Fruit fly (Drosophila melanogaster) whole organism, pupa: ENCODE measurements around the gene Spn28Dc.

ENCODE experiments used
- CG10348 ChIP-seq: fragments of 200-800 bp; sonication (Bioruptor generic); IDR thresholded peaks from 2 replicates; pipeline ENCODE4 v1.3.6; 2022; ENCODE audit warnings: missing biosample characterization, missing genetic modification characterization
- CG12605 ChIP-seq: fragments of 200-800 bp; sonication (Bioruptor generic); IDR thresholded peaks from 2 replicates; pipeline ENCODE4 v1.3.6; 2022; ENCODE audit warnings: missing biosample characterization, missing genetic modification characterization
- CG13204 ChIP-seq: fragments of 200-800 bp; sonication (Bioruptor generic); optimal IDR thresholded peaks from 2 replicates; lab custom pipeline; 2018; ENCODE audit warnings: missing biosample characterization, mild to moderate bottlenecking, missing genetic modification characterization, moderate library complexity
- CG14655 ChIP-seq: fragments of 200-800 bp; sonication (Bioruptor generic); optimal IDR thresholded peaks from 3 replicates; lab custom pipeline; 2017; ENCODE audit warnings: mild to moderate bottlenecking, missing biosample characterization, missing genetic modification reagents, missing genetic modification characterization
- CG15710 ChIP-seq: fragments of 200-800 bp; sonication (Bioruptor generic); optimal IDR thresholded peaks from 2 replicates; lab custom pipeline; 2018; ENCODE audit warnings: missing biosample characterization, mild to moderate bottlenecking, missing genetic modification characterization, moderate library complexity
- CG17806 ChIP-seq: fragments of 200-800 bp; sonication (Bioruptor generic); optimal IDR thresholded peaks from 2 replicates; lab custom pipeline; 2018; ENCODE audit warnings: missing biosample characterization, mild to moderate bottlenecking, missing genetic modification characterization, moderate library complexity
- CG32121 ChIP-seq: fragments of 200-800 bp; sonication (Bioruptor generic); IDR thresholded peaks from 2 replicates; pipeline ENCODE4 v1.3.6; 2022; ENCODE audit warnings: missing biosample characterization, missing genetic modification characterization
- CG34367 ChIP-seq: fragments of 200-800 bp; sonication (Bioruptor generic); optimal IDR thresholded peaks from 2 replicates; lab custom pipeline; 2018; ENCODE audit warnings: missing biosample characterization, mild to moderate bottlenecking, missing genetic modification characterization
- CG4496 ChIP-seq: fragments of 200-800 bp; sonication (Bioruptor generic); IDR thresholded peaks from 3 replicates; pipeline ENCODE4 v1.3.6; 2022; ENCODE audit warnings: missing biosample characterization, missing genetic modification characterization
- CG8159 ChIP-seq: fragments of 200-800 bp; sonication (Bioruptor generic); optimal IDR thresholded peaks from 3 replicates; lab custom pipeline; 2018; ENCODE audit warnings: missing biosample characterization, mild to moderate bottlenecking, missing genetic modification characterization, moderate library complexity
- CG8301 ChIP-seq: fragments of 200-800 bp; sonication (Bioruptor generic); optimal IDR thresholded peaks from 2 replicates; lab custom pipeline; 2018; ENCODE audit warnings: missing biosample characterization, mild to moderate bottlenecking, missing genetic modification characterization
- CG9948 ChIP-seq: fragments of 200-800 bp; sonication (Bioruptor generic); optimal IDR thresholded peaks from 2 replicates; lab custom pipeline; 2018; ENCODE audit warnings: missing biosample characterization, mild to moderate bottlenecking, missing genetic modification characterization, moderate library complexity
- D1 ChIP-seq: fragments of 200-800 bp; sonication (Bioruptor generic); optimal IDR thresholded peaks from 2 replicates; lab custom pipeline; 2018; ENCODE audit warnings: missing biosample characterization, mild to moderate bottlenecking, missing genetic modification characterization, moderate library complexity
- EcR ChIP-seq: fragments of 200-800 bp; sonication (Bioruptor generic); optimal IDR thresholded peaks from 3 replicates; lab custom pipeline; 2019; ENCODE audit warnings: missing biosample characterization, missing genetic modification characterization, mild to moderate bottlenecking, moderate library complexity, missing genetic modification reagents
- Ets98B ChIP-seq: fragments of 200-800 bp; sonication (Bioruptor generic); IDR thresholded peaks from 2 replicates; pipeline ENCODE4 v1.3.6; 2022; ENCODE audit warnings: missing biosample characterization, missing genetic modification characterization
- Pif1A ChIP-seq: fragments of 200-800 bp; sonication (Bioruptor generic); optimal IDR thresholded peaks from 3 replicates; lab custom pipeline; 2016; ENCODE audit warnings: missing biosample characterization, missing genetic modification characterization
- Pif1B ChIP-seq: fragments of 200-800 bp; sonication (Bioruptor generic); optimal IDR thresholded peaks from 3 replicates; lab custom pipeline; 2016; ENCODE audit warnings: missing biosample characterization, missing genetic modification characterization
- Snoo ChIP-seq: fragments of 200-800 bp; sonication (Bioruptor generic); optimal IDR thresholded peaks from 3 replicates; lab custom pipeline; 2017; ENCODE audit warnings: missing biosample characterization, mild to moderate bottlenecking, missing genetic modification characterization, inconsistent platforms
- fd96Ca ChIP-seq: fragments of 200-800 bp; sonication (Bioruptor generic); IDR thresholded peaks from 3 replicates; pipeline ENCODE4 v1.3.6; 2022; ENCODE audit warnings: missing biosample characterization, missing genetic modification characterization
- gl ChIP-seq: fragments of 200-800 bp; sonication (Bioruptor generic); optimal IDR thresholded peaks from 2 replicates; lab custom pipeline; 2018; ENCODE audit warnings: missing biosample characterization, mild to moderate bottlenecking, missing genetic modification characterization
- rn ChIP-seq: fragments of 200-800 bp; sonication (Bioruptor generic); IDR thresholded peaks from 2 replicates; pipeline ENCODE4 v1.3.6; 2022; ENCODE audit warnings: missing biosample characterization, missing genetic modification characterization

Spn28Dc gene

DNA sequence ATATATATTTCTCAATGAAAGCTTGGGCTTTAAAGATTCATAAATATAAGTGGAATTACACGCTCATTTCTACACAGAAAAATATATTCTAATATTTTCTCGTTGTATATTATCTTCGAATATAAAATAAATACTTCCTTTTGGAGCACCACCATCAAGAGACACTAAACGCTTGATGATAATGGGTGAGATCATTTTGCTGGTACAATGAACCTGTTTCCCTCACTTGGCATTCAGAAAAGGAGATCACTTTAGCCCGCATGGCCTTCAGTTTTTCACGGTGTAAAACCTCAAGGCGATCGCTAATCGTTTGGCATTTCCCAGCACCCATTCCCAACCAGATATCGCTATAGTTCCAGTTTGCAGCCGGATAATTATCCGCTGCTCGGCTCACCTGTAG, 972 bp downstream of the Spn28Dc start:
- TF ChIP-seq Pif1A (GFP tag; lab: Kevin White, UChicago) (peak; percentile 76), CG9948 (tag; lab: Kevin White, UChicago) (peak; percentile 52), CG12605 (peak; percentile 13; the same call in 1 of the 2 replicates), fd96Ca (peak; percentile 57; the same call in 2 of the 3 replicates), CG13204 (GFP tag; lab: Kevin White, UChicago) (no peak), CG10348 (GFP tag; lab: Robert Waterston, UW) (no peak), D1 (peak; percentile 19), CG8159 (tag; lab: Kevin White, UChicago) (peak; percentile 82), CG34367 (peak; percentile 49), CG32121 (GFP tag; lab: Robert Waterston, UW) (0 out of 2 replicates have a peak, but pooled peaks have one; percentile 29), CG17806 (peak; percentile 68), CG4496 (GFP tag; lab: Robert Waterston, UW) (peak; percentile 50; the same call in 2 of the 3 replicates), gl (tag; lab: Kevin White, UChicago) (peak; percentile 52), Pif1B (peak; percentile 47), Ets98B (GFP tag; lab: Robert Waterston, UW) (peak; percentile 52), CG15710 (tag; lab: Kevin White, UChicago) (peak; percentile 70), Snoo (peak; percentile 30), EcR (peak; percentile 65), rn (peak; percentile 18; the same call in 1 of the 2 replicates), CG14655 (GFP tag; lab: Kevin White, UChicago) (peak; percentile 73), CG8301 (peak; percentile 62)

DNA sequence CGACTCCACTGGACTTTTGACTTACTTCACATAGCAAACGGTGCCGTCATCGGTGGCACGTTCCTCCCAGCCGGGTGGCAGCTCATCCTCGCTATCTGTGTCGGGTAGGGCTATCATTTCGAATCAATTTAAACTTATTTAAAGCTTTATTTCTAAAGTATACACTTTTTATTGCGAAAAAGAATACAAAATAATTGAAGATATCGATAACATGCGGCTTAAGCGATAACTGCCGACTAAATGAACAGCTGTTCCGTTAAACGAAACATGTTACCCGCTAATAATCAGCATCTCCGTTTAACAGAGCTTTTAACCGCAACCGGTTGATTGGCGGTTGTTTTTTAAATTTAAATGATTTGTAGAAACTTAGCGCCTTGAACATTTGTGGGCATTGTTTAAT, 2.9 kb downstream of the Spn28Dc start, which contains the start of gene Wwox:
Gene Wwox, minus strand, starts transcription at position 215 of the 400 bp plus-strand sequence.
- no peak for TF ChIP-seq Pif1B
- TF ChIP-seq Ets98B (GFP tag; lab: Robert Waterston, UW) = no peak
- TF ChIP-seq EcR = peak; percentile 21
- TF ChIP-seq, all 21 proteins: peak for 1

DNA sequence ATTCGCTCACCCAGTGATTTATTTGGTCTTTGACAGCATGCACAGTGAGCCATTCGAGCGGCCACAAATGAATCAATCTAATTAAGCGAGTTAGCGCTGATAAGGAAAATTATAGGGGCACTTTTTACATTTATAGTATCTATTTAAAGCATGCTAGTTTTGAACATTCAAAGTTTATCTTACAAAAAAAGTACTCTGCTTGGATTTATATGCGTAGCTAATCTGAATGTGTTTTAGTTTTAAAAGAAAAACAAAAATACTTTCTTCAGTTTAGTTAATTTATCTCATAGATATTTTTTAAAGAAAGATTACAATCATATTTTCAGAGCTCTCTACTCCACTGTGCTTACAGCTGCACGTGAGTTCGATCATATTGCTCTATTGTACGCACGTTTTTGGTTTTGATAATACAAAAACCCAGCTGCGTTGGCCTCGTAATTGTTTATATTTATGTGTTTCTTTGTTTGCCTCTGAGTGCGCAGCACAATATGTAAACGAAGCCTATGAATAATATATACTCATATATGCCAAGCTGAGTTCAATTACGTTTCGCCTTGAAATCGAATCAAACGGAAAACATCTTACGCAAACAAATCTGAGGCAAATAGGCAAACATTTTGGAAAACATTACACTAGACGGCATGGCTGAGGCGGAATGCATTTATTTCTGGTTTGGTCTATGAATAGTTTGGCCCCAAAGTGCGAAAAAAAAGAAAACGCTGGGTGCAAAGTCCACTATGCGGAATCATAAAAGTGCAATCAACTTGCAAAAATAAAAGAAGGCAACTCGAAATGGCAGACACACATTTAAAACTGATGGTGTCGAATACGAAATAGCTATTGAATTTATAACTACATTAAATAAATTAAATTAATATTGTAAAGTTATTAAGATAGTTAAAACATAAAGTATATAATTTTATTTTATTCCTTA, 5.0 kb downstream of the Spn28Dc start:
- TF ChIP-seq rn (peak; percentile 77; the same call in 1 of the 2 replicates), Ets98B (GFP tag; lab: Robert Waterston, UW) (peak; percentile 88), CG10348 (GFP tag; lab: Robert Waterston, UW) (peak; percentile 65; the same call in 1 of the 2 replicates), CG15710 (tag; lab: Kevin White, UChicago) (peak; percentile 83), CG4496 (GFP tag; lab: Robert Waterston, UW) (peak; percentile 84), CG17806 (peak; percentile 87), CG13204 (GFP tag; lab: Kevin White, UChicago) (peak; percentile 46), Pif1B (peak; percentile 85), Snoo (peak; percentile 52), CG32121 (GFP tag; lab: Robert Waterston, UW) (peak; percentile 90), CG9948 (tag; lab: Kevin White, UChicago) (peak; percentile 91), CG14655 (GFP tag; lab: Kevin White, UChicago) (peak; percentile 96), D1 (peak; percentile 75), EcR (peak; percentile 79), Pif1A (GFP tag; lab: Kevin White, UChicago) (peak; percentile 92), CG34367 (peak; percentile 80), gl (tag; lab: Kevin White, UChicago) (peak; percentile 56), CG8301 (peak; percentile 92), fd96Ca (peak; percentile 87), CG8159 (tag; lab: Kevin White, UChicago) (peak; percentile 89), CG12605 (peak; percentile 87)

DNA sequence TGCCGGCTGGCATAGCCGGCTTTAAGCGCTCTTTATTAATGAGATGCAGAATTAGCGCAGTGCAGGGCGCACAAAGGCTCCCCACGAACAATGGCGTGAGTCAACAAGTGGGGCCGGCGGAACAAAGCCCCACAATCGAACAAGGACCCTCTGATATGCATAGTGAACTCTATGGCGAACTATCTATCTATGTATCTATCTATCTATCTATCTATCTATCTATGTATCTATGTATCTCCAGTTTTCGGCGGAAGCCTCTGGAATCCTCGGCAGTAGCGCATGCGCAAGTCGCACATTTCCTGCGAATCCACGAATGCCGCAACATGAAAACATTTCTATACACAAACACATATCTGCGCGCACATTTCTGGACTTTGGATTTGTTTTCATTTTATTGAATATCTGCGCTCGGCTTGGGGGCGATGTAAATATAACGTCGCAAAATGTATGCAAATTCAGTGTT, 6.4 kb downstream of the Spn28Dc start:
- TF ChIP-seq CG13204 (GFP tag; lab: Kevin White, UChicago) (peak; percentile 83), CG12605 (peak; percentile 83), CG14655 (GFP tag; lab: Kevin White, UChicago) (peak; percentile 98), CG32121 (GFP tag; lab: Robert Waterston, UW) (peak; percentile 92), gl (tag; lab: Kevin White, UChicago) (peak; percentile 92), CG15710 (tag; lab: Kevin White, UChicago) (peak; percentile 85), CG4496 (GFP tag; lab: Robert Waterston, UW) (peak; percentile 93), Snoo (peak; percentile 91), Pif1A (GFP tag; lab: Kevin White, UChicago) (peak; percentile 86), CG17806 (peak; percentile 93), Ets98B (GFP tag; lab: Robert Waterston, UW) (peak; percentile 89), CG10348 (GFP tag; lab: Robert Waterston, UW) (peak; percentile 87), CG34367 (peak; percentile 80), CG9948 (tag; lab: Kevin White, UChicago) (peak; percentile 93), fd96Ca (peak; percentile 95), D1 (peak; percentile 80), rn (peak; percentile 78; the same call in 1 of the 2 replicates), Pif1B (peak; percentile 92), EcR (peak; percentile 70), CG8159 (tag; lab: Kevin White, UChicago) (peak; percentile 90), CG8301 (peak; percentile 97)
- TF ChIP-seq, all 21 proteins: peak for 21

DNA sequence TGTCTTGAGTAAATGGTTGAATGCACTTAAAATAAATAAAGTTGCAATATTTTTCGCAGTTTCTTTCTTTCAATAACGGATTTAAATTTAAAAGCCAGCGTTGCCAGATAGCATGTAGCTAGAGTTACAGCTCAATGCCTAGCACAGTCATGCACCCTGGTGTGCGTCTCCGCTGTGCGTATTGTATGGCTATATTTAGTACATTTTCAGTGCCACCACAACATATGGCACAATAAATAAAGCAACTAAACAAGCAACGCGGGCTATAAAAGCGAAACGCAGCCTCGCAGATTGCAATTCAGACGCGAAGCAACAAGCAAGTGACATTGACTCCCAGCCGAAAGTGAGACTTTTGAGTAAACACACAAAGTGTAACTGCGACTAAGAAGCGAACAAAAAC, 8.4 kb downstream of the Spn28Dc start, which contains the start of gene Sirup:
Gene Sirup, plus strand, starts transcription at position 215 of the 400 bp plus-strand sequence.
- TF ChIP-seq CG14655 (GFP tag; lab: Kevin White, UChicago) (no peak), CG13204 (GFP tag; lab: Kevin White, UChicago) (peak; percentile 0), EcR (peak; percentile 36), CG9948 (tag; lab: Kevin White, UChicago) (no peak), rn (no peak), CG10348 (GFP tag; lab: Robert Waterston, UW) (no peak), CG17806 (no peak), CG32121 (GFP tag; lab: Robert Waterston, UW) (peak; percentile 42; the same call in 1 of the 2 replicates), Snoo (peak; percentile 4), Pif1A (GFP tag; lab: Kevin White, UChicago) (peak; percentile 48), CG34367 (peak; percentile 10), fd96Ca (no peak), CG8159 (tag; lab: Kevin White, UChicago) (no peak), CG4496 (GFP tag; lab: Robert Waterston, UW) (0 out of 3 replicates have a peak, but pooled peaks have one; percentile 36), D1 (peak; percentile 59), CG15710 (tag; lab: Kevin White, UChicago) (peak; percentile 11), gl (tag; lab: Kevin White, UChicago) (peak; percentile 9), Ets98B (GFP tag; lab: Robert Waterston, UW) (peak; percentile 59; the same call in 1 of the 2 replicates), CG8301 (no peak), CG12605 (peak; percentile 75), Pif1B (peak; percentile 16)
